Worm (Caenorhabditis elegans) whole organism, L4/young adult: ENCODE data around the gene F52B10.3.

ENCODE experiments used
- W03F9.2 ChIP-seq: fragments of 150-350 bp; optimal IDR thresholded peaks from 2 replicates; lab custom pipeline; 2014; ENCODE audit warnings: missing biosample characterization, missing genetic modification characterization
- dao-5 ChIP-seq: sonication (generic microtip); optimal IDR thresholded peaks from 2 replicates; lab custom pipeline; 2016; ENCODE audit warnings: missing genotype, missing genetic modification characterization, moderate library complexity, missing compliant biosample characterization

DNA sequence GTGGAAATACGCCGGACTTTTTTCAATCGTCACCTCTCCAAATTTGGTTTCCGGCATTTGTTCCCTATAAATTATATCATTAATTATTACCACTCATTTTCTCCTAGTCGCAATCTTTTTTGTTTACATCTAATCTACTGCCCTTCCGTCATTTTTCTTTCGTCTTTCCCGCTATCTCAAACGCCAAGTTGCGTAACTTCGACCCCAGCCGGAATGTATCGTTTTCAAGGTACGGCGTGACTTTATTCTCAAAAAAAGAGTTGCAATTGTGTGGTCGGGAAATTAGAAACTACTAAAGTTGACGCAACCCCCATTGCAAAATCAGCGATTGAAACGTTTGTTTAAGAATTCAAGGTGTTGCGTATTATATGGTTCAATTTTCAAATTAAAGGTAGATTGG, 21.3 kb upstream of the F52B10.3 start:
- TF ChIP-seq dao-5: no peak
- no peak for TF ChIP-seq W03F9.2 (tag; lab: Kevin White, UChicago)
